Fruit fly (Drosophila melanogaster): ENCODE results near the gene RhoGEF64C.

Gene RhoGEF64C

dm6 chr3L:4748053-4748452 is 55.5 kb downstream of the RhoGEF64C start:
- TF ChIP-seq CG17801 (GFP tag; optimal IDR thresholded peaks at IDR 0.05; ENCODE audit: partially characterized antibody): no peak

dm6 chr3L:4749126-4749525 is 56.5 kb downstream of the RhoGEF64C start:
- no peak for TF ChIP-seq CG17801 (GFP tag; optimal IDR thresholded peaks at IDR 0.05; ENCODE audit: partially characterized antibody)

- no peak for TF ChIP-seq CG17801 (GFP tag; optimal IDR thresholded peaks at IDR 0.05; ENCODE audit: partially characterized antibody)
These were observed 58.2 kb downstream of the RhoGEF64C start for dm6 chr3L:4750754-4751153.

DNA sequence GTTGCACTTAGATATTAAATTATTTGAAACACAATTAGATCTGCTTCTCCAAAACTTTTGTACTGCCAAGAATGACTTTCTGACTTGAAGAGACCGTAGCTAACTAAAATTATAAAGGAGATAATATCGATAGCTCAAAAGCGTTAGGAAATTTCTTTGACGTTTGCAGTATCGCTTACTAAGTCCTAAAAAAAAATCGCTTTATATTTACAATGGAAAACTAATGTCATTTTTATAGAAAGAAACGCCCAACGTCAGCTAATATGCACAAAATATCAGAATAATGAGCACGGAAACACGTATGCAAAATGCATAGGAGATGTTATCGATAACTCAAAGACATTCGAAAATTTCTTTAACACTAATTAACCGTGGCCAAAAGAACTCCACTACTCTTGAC is 61.1 kb downstream of the RhoGEF64C start, which contains the start of gene CG12493:
TSS of gene CG12493 (minus strand) at position 101 of the 400 bp plus-strand sequence.
- TF ChIP-seq CG17801 (GFP tag; optimal IDR thresholded peaks at IDR 0.05; ENCODE audit: partially characterized antibody): no peak

- no peak for TF ChIP-seq CG17801 (GFP tag; optimal IDR thresholded peaks at IDR 0.05; ENCODE audit: partially characterized antibody)
These were observed 65.0 kb downstream of the RhoGEF64C start, which contains the start of gene CG13711 for dm6 chr3L:4757583-4757982. Gene CG13711 (plus strand): TSS chr3L:4757883.

DNA sequence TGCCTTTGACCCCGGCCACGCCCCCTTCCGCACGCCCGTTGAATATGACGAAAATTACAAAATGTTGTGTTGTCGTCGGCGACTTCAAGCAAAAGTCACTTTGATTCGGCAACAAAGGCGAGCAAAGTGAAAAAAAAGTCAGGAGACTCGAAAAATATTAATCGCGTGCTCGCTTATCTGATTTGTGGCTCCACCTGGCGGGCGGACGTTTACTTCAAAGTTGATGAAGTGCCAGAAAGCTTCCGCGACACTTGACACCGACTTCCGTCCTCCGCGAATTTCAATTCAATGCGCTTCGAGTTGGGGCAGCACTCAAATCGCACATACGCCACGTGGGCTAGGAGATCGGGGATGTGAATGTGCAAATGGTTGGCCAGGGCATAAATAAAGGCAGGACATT is 83.8 kb downstream of the RhoGEF64C start:
- no peak for TF ChIP-seq CG17801 (GFP tag; optimal IDR thresholded peaks at IDR 0.05; ENCODE audit: partially characterized antibody)

dm6 chr3L:4800641-4801040 is 108.1 kb downstream of the RhoGEF64C start:
- no peak for TF ChIP-seq CG17801 (GFP tag; optimal IDR thresholded peaks at IDR 0.05; ENCODE audit: partially characterized antibody)

- TF ChIP-seq CG17801 (GFP tag; optimal IDR thresholded peaks at IDR 0.05; ENCODE audit: partially characterized antibody): no peak
These were observed 112.6 kb downstream of the RhoGEF64C start, which contains the start of gene CG7509 for dm6 chr3L:4805174-4805573. Gene CG7509 (minus strand): TSS chr3L:4805274.

- no peak for TF ChIP-seq CG17801 (GFP tag; optimal IDR thresholded peaks at IDR 0.05; ENCODE audit: partially characterized antibody)
These were observed 113.2 kb downstream of the RhoGEF64C start for dm6 chr3L:4805751-4806150.

- TF ChIP-seq CG17801 (GFP tag; optimal IDR thresholded peaks at IDR 0.05; ENCODE audit: partially characterized antibody): no peak
These were observed 114.7 kb downstream of the RhoGEF64C start, which contains the start of gene CG18808 for dm6 chr3L:4807306-4807705. Gene CG18808 (minus strand): TSS chr3L:4807406.

DNA sequence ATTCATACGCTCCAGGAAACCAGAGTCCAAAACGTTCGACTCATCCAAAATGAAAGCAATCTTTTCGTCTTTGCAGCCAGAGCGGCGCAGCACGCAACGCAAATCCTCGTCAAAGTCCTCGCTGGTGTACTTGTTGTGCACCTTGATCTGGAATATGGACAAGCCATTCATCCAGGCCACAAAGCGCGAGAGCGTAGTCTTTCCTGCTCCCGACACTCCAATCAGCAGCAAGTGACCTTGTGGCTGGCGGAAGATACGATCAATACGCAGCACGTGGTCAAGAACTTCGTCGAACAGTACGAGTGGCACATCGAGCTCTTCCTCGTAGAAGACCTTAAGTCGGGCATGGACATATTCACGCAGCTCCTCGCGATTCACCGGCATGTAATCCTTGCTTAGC is 121.6 kb downstream of the RhoGEF64C start:
- TF ChIP-seq CG17801 (GFP tag; optimal IDR thresholded peaks at IDR 0.05; ENCODE audit: partially characterized antibody): no peak

DNA sequence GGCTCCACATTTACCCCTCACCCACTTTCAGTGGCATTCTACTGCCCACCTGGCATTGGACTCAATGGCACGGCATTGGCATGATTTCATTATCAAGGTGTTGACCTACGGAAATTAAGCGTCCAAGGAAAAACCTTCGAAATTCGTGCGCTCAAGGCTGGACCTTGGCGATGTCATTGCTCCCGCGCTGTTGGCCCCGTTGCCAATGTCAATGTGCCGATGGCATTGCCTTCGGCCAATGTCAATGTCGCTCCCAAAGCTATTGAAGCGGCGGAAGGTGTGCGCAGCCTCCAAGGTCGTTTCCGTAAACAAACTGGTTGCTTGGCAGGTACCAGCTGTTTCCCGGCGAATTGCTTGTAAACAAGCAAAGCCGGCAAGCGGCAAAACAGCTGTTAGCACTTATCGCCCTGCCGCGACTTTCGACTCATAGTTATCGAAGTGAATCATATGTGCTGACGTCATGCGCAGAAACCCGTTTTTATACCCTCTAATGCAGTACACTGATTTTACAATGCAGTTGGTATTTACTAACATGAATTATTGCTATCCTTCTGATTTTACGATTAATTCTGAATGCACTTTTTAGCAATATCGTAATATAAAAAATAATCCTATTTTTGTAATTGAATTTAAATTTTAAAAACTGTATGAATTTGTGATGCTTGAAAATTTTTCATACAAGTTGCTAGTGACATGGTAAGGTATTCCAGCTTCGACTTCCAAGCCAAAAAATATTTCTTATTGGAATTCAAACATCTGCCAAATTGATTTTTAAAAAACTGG is 132.0 kb downstream of the RhoGEF64C start:
- peak; percentile 88 for TF ChIP-seq CG17801 (GFP tag; optimal IDR thresholded peaks at IDR 0.05; ENCODE audit: partially characterized antibody)

DNA sequence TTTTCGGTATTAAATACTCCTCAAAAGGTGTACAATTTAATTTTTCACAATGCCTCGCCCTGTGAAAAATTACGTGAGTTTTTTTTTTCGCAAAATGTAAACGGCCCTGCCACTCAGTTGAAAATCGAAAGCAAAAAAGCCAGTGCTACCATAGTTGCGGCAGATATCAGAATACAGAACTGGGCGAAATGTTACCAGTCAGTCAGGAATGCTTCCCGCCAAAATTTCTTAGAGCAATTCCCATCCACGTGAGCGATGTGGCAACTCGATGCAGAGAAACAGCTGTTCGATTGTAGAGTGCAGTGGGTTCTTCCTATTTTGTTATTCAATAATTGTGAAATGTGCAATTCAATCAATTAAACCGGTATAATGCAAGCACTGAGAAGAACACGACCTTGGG is 133.0 kb downstream of the RhoGEF64C start, which contains the start of the genes Dhc64C and LeuRS-m:
TSS of gene Dhc64C (minus strand) at position 104 of the 400 bp plus-strand sequence.
TSS of gene LeuRS-m (plus strand) at position 270 of the 400 bp plus-strand sequence.
- TF ChIP-seq CG17801 (GFP tag; optimal IDR thresholded peaks at IDR 0.05; ENCODE audit: partially characterized antibody): peak; percentile 36

DNA sequence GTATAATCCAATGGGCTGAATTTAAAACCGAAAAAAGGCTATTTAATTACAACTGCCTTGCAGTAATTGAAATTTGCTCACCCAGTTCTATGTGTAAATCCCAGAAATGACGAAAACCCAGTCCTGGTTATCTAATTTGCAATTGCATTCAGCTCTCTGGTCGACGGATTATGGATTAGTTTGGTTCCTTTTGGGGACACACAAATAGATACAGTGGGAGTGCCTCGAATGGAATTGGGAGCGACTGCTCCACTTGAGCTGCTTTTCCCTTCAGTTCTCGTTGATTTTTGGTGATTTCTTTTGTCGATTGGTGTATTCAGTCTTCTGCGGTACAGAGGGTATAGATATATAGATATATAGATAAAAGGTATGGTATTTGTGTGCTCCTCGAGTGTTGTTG is 140.9 kb downstream of the RhoGEF64C start, which contains the start of gene CG13708:
TSS of gene CG13708 (minus strand) at position 101 of the 400 bp plus-strand sequence.
- TF ChIP-seq CG17801 (GFP tag; optimal IDR thresholded peaks at IDR 0.05; ENCODE audit: partially characterized antibody): no peak

dm6 chr3L:4835005-4835404 is 142.4 kb downstream of the RhoGEF64C start:
- TF ChIP-seq CG17801 (GFP tag; optimal IDR thresholded peaks at IDR 0.05; ENCODE audit: partially characterized antibody): no peak

DNA sequence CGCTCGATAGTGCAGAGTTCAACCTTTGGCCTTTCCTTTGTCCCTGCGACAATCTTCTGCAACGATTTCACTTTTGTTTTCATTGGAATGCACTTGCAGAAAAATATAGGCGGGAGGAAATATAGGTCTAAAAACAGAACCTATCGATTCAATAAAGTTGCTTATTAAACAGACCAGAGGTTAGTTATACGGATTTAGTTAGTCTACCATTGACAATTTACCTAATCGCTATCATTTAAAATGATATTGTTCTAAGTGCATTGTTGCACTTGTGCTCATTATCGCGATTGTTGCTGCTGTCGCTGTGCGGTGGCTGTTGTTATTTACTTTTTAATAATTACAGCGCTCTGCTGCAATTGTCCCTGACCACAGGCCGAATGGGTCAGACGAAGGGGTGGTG is 143.8 kb downstream of the RhoGEF64C start:
- TF ChIP-seq CG17801 (GFP tag; optimal IDR thresholded peaks at IDR 0.05; ENCODE audit: partially characterized antibody): no peak

All from ovary, adult (tissue).